Worm (Caenorhabditis elegans) whole organism, L1 larva: ENCODE data around the gene C54D10.13.

Experiments
- C16A3.4 ChIP-seq: fragments of 150-350 bp; optimal IDR thresholded peaks from 2 replicates; lab custom pipeline; 2014; ENCODE audit warnings: missing biosample characterization, missing genetic modification characterization
- C34B4.2 ChIP-seq: sonication (generic microtip); optimal IDR thresholded peaks from 2 replicates; lab custom pipeline; 2017; ENCODE audit warnings: mild to moderate bottlenecking, missing genetic modification characterization, missing compliant biosample characterization
- Y116A8C.19 ChIP-seq: sonication (generic microtip); optimal IDR thresholded peaks from 2 replicates; lab custom pipeline; 2016; ENCODE audit warnings: missing compliant biosample characterization, missing genetic modification characterization, borderline replicate concordance
- aha-1 ChIP-seq: fragments of 150-350 bp; optimal IDR thresholded peaks from 2 replicates; lab custom pipeline; 2014; ENCODE audit warnings: missing biosample characterization, missing genetic modification characterization
- blmp-1 ChIP-seq: fragments of 150-350 bp; optimal IDR thresholded peaks from 2 replicates; lab custom pipeline; 2014; ENCODE audit warnings: missing biosample characterization, missing genetic modification characterization
- ceh-8 ChIP-seq: fragments of 200-800 bp; sonication (Bioruptor generic); optimal IDR thresholded peaks from 2 replicates; lab custom pipeline; 2018; ENCODE audit warnings: mild to moderate bottlenecking, missing genetic modification characterization, moderate library complexity, missing compliant biosample characterization
- ceh-82 ChIP-seq, 3 experiments: fragments of 150-350 bp in 1 of 3; sonication (generic microtip) in 2 of 3; optimal IDR thresholded peaks; 2 replicates each; lab custom pipeline; 2014 to 2017; ENCODE audit warnings: missing biosample characterization in 3 of 3, missing genetic modification characterization in 3 of 3
- ces-1 ChIP-seq: fragments of 150-350 bp; optimal IDR thresholded peaks from 2 replicates; lab custom pipeline; 2014; ENCODE audit warnings: missing biosample characterization, missing genetic modification reagents, missing genetic modification characterization
- dpl-1 ChIP-seq, 3 experiments: fragments of 150-350 bp in 2 of 3; sonication (generic microtip) in 1 of 3; optimal IDR thresholded peaks; 2 replicates each; lab custom pipeline; 2014 to 2017; ENCODE audit warnings: missing biosample characterization in 3 of 3, missing genetic modification characterization in 3 of 3, missing genetic modification reagents in 3 of 3
- dsc-1 ChIP-seq: sonication (generic microtip); optimal IDR thresholded peaks from 2 replicates; lab custom pipeline; 2016; ENCODE audit warnings: mild to moderate bottlenecking, missing genetic modification characterization, missing compliant biosample characterization
- egl-13 ChIP-seq: sonication (generic microtip); optimal IDR thresholded peaks from 2 replicates; lab custom pipeline; 2016; ENCODE audit warnings: missing genotype, missing genetic modification reagents, missing genetic modification characterization, missing compliant biosample characterization
- elt-3 ChIP-seq, 6 experiments: fragments of 150-350 bp in 1 of 6; sonication (generic microtip); optimal IDR thresholded peaks; 2 replicates each; lab custom pipeline; 2017 to 2018; ENCODE audit warnings: missing biosample characterization in 6 of 6, missing genetic modification characterization in 6 of 6, inconsistent platforms in 1 of 6
- ets-5 ChIP-seq: fragments of 200-800 bp; sonication (Bioruptor generic); IDR thresholded peaks from 2 replicates; pipeline ENCODE4 v1.3.6; 2022; ENCODE audit warnings: missing genetic modification characterization, missing compliant biosample characterization
- fos-1 ChIP-seq: fragments of 150-350 bp; optimal IDR thresholded peaks from 2 replicates; lab custom pipeline; 2014; ENCODE audit warnings: missing biosample characterization, missing genetic modification characterization
- grh-1 ChIP-seq: fragments of 200-800 bp; sonication (Bioruptor generic); IDR thresholded peaks from 2 replicates; pipeline ENCODE4 v1.3.6; 2022; ENCODE audit warnings: missing genetic modification reagents, missing genetic modification characterization, missing compliant biosample characterization
- hlh-17 ChIP-seq: fragments of 200-800 bp; sonication (Bioruptor generic); optimal IDR thresholded peaks from 2 replicates; lab custom pipeline; 2018; ENCODE audit warnings: missing genetic modification characterization, mild to moderate bottlenecking, missing compliant biosample characterization, moderate library complexity, borderline replicate concordance
- hpl-2 ChIP-seq: fragments of 150-350 bp; optimal IDR thresholded peaks from 2 replicates; lab custom pipeline; 2014; ENCODE audit warnings: missing biosample characterization, missing genetic modification reagents, missing genetic modification characterization
- isw-1 ChIP-seq: fragments of 200-800 bp; sonication (Bioruptor generic); IDR thresholded peaks from 2 replicates; pipeline ENCODE4 v1.3.6; 2022; ENCODE audit warnings: missing genetic modification characterization, missing compliant biosample characterization
- lin-14 ChIP-seq: fragments of 200-800 bp; sonication (Bioruptor generic); optimal IDR thresholded peaks from 2 replicates; lab custom pipeline; 2018; ENCODE audit warnings: mild to moderate bottlenecking, missing genetic modification characterization, moderate library complexity, missing compliant biosample characterization
- lin-15B ChIP-seq: fragments of 150-350 bp; sonication (generic microtip); optimal IDR thresholded peaks from 3 replicates; lab custom pipeline; 2014; ENCODE audit warnings: missing biosample characterization, missing genetic modification characterization
- lsy-2 ChIP-seq, 2 experiments: fragments of 150-350 bp; optimal IDR thresholded peaks; 2 replicates each; lab custom pipeline; 2014; ENCODE audit warnings: missing biosample characterization in 2 of 2, missing genetic modification characterization in 2 of 2
- mdl-1 ChIP-seq, 2 experiments: fragments of 150-350 bp; optimal IDR thresholded peaks; 2 replicates each; lab custom pipeline; 2014 to 2017; ENCODE audit warnings: missing biosample characterization in 2 of 2, missing genetic modification characterization in 2 of 2, inconsistent platforms in 1 of 2
- nhr-11 ChIP-seq: fragments of 150-350 bp; optimal IDR thresholded peaks from 2 replicates; lab custom pipeline; 2014; ENCODE audit warnings: missing biosample characterization, missing genetic modification characterization
- nhr-12 ChIP-seq: sonication (generic microtip); optimal IDR thresholded peaks from 2 replicates; lab custom pipeline; 2017; ENCODE audit warnings: missing biosample characterization, missing genetic modification characterization
- nhr-237 ChIP-seq: fragments of 150-350 bp; optimal IDR thresholded peaks from 2 replicates; lab custom pipeline; 2014; ENCODE audit warnings: missing biosample characterization, missing genetic modification characterization
- nhr-28 ChIP-seq: fragments of 150-350 bp; optimal IDR thresholded peaks from 2 replicates; lab custom pipeline; 2014; ENCODE audit warnings: missing biosample characterization, missing genetic modification characterization
- nhr-77 ChIP-seq: fragments of 150-350 bp; optimal IDR thresholded peaks from 2 replicates; lab custom pipeline; 2014; ENCODE audit warnings: missing biosample characterization, missing genetic modification characterization
- nhr-84 ChIP-seq: sonication (generic microtip); optimal IDR thresholded peaks from 2 replicates; lab custom pipeline; 2017; ENCODE audit warnings: missing biosample characterization, missing genetic modification characterization
- nhr-85 ChIP-seq: sonication (generic microtip); peaks from one replicate; lab custom pipeline; 2016; ENCODE audit warnings: missing genetic modification characterization, inconsistent platforms, missing compliant biosample characterization
- nhr-90 ChIP-seq: sonication (generic microtip); optimal IDR thresholded peaks from 2 replicates; lab custom pipeline; 2016; ENCODE audit warnings: mild to moderate bottlenecking, missing genetic modification characterization, missing compliant biosample characterization; ENCODE audit not compliant: poor library complexity
- pax-3 ChIP-seq: fragments of 200-800 bp; sonication (Bioruptor generic); optimal IDR thresholded peaks from 2 replicates; lab custom pipeline; 2018; ENCODE audit warnings: mild to moderate bottlenecking, missing genetic modification characterization, moderate library complexity, missing compliant biosample characterization
- skn-1 ChIP-seq: fragments of 150-350 bp; optimal IDR thresholded peaks from 2 replicates; lab custom pipeline; 2014; ENCODE audit warnings: missing biosample characterization, missing genetic modification characterization
- snpc-4 ChIP-seq: fragments of 150-350 bp; optimal IDR thresholded peaks from 2 replicates; lab custom pipeline; 2014; ENCODE audit warnings: missing biosample characterization, missing genetic modification characterization
- sox-4 ChIP-seq: sonication (generic microtip); optimal IDR thresholded peaks from 2 replicates; lab custom pipeline; 2016; ENCODE audit warnings: missing genetic modification characterization, missing compliant biosample characterization
- sptf-1 ChIP-seq: fragments of 150-350 bp; optimal IDR thresholded peaks from 2 replicates; lab custom pipeline; 2014; ENCODE audit warnings: missing biosample characterization, missing genetic modification characterization
- unc-30 ChIP-seq: sonication (generic microtip); optimal IDR thresholded peaks from 2 replicates; lab custom pipeline; 2017; ENCODE audit warnings: missing biosample characterization, missing genetic modification characterization
- vab-15 ChIP-seq: sonication (generic microtip); optimal IDR thresholded peaks from 2 replicates; lab custom pipeline; 2017; ENCODE audit warnings: missing genotype, mild to moderate bottlenecking, missing genetic modification characterization, missing compliant biosample characterization
- xbp-1 ChIP-seq: sonication (generic microtip); optimal IDR thresholded peaks from 2 replicates; lab custom pipeline; 2016; ENCODE audit warnings: missing genetic modification characterization, missing compliant biosample characterization
- ztf-11 ChIP-seq, 2 experiments: sonication (generic microtip); optimal IDR thresholded peaks; 2 replicates each; lab custom pipeline; 2016 to 2017; ENCODE audit warnings: missing genetic modification characterization in 2 of 2, missing biosample characterization in 1 of 2, missing compliant biosample characterization in 1 of 2

C54D10.13 gene

DNA sequence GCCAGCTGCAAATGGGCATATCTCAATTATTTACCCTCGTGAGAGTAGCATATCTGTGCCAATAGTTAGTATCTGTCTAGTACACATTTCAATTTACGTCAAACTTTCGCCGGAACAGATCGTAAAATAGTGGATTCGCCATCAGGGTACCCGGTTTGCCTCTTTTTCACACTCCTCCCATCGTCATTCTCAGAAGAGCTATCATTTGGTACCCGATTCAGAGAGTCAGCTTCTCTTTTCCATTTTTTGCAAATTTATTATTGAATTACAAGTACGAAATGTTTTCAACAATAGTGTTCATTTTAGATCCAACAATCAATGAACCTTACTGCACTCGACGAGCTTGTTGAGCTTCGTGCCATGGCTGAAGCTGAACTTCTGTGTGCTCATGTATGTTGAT lies 3.0 kb downstream of the C54D10.13 start, which contains the start of gene C54D10.5 (continued):
- TF ChIP-seq ces-1 (GFP tag; lab: Kevin White, UChicago) (no peak), unc-30 (tag; lab: Kevin White, UChicago) (no peak)

DNA sequence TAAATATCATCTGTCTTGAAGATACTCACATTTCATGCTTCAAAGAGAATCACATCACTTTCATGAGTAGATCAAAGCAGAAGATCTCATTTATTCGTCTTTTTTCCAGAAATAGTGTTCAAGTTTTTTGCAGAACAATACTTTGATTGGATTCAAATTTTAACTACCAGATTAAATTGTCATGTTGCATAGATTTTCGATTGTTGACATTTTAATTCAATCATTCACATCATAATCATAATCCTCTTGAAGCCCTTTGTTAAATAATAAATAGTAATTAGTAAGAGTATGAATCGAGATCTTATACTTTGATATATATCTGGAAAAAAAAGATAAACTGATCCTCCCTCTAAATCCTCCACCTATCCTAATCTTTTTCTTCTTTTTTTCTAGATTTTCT lies 4.3 kb downstream of the C54D10.13 start:
- peak; percentile 70 for TF ChIP-seq pax-3 (tag; lab: Kevin White, UChicago)
- no peak for TF ChIP-seq xbp-1 (tag; lab: Kevin White, UChicago)
- TF ChIP-seq dsc-1 (tag; lab: Kevin White, UChicago) = peak; percentile 51
- TF ChIP-seq, all 84 proteins: peak for 2

DNA sequence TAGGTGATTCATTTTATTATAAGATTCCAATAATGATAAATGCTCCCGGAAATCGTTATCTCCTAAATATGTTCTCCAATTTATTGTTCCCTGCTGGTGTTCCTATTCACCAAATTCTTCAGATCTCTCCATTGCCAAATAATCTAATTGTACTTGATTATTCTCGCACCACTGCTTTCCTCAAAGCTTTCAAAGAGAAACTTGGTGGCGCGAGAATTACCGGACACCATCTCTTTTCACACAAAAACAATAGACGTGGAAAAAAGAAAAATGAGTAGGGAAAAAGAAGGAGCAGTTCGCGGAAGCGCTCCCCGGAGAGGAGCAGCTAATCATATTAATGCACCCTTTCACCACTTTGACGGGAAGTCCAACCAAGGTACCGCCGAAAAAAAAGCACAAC lies 10.7 kb downstream of the C54D10.13 start:
- TF ChIP-seq nhr-11 (no peak), lin-14 (peak; percentile 48)

DNA sequence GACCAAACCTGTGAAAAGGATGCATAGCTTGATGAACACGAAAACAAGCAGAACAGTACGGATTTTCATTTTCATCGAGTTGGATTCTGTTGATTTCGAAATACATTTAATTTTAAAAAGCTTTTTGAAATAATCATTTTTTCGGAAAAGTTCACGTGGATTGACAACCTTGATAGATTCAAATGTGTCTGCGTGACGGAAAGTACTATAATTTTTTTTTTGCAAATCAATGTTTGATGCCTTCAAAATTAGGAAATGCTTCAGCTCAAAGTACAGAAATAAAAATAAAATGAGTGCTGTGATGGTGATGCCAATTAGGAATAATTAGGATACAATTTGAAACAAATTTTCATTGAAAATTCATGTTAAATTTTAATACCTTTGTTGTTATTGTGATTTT lies 11.2 kb downstream of the C54D10.13 start, which contains the start of gene C54D10.4:
Gene C54D10.4 (minus strand): TSS at position 101 of the 400 bp plus-strand sequence.
- TF ChIP-seq ceh-8 (no peak), fos-1 (tag; lab: Kevin White, UChicago) (no peak), nhr-12 (tag; lab: Kevin White, UChicago) (no peak), hlh-17 (GFP tag; lab: Kevin White, UChicago) (no peak), nhr-28 (tag; lab: Kevin White, UChicago) (no peak), C34B4.2 (tag; lab: Kevin White, UChicago) (no peak), sptf-1 (tag; lab: Kevin White, UChicago) (no peak), lsy-2 (tag; optimal IDR thresholded peaks at IDR 0.05; lab: Kevin White, UChicago) (no peak), blmp-1 (tag; lab: Kevin White, UChicago) (no peak), mdl-1 (tag; optimal IDR thresholded peaks at IDR 0.05; lab: Kevin White, UChicago) (no peak), pax-3 (tag; lab: Kevin White, UChicago) (no peak), snpc-4 (tag; lab: Kevin White, UChicago) (no peak), isw-1 (GFP tag; lab: Robert Waterston, UW) (no peak), ets-5 (GFP tag; lab: Robert Waterston, UW) (no peak), grh-1 (GFP tag; lab: Robert Waterston, UW) (no peak), aha-1 (tag; lab: Kevin White, UChicago) (no peak)

DNA sequence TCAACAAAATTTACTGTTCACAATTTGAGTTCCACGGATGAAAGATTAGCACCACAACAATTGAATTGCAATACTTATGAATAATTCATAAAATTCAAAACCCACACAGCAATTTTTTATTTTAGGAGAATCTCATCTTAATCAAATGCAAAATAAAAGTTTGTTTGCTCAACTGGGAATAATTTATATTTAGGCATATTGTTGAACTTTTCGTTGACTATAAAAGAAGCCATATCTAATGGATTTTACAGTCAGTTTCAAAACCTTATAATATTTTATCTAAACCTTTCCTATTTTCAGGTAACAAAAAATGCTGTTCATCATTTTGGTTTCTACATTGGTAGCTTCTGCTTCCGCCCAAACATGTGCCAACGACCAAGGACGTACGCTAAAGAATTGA lies 13.8 kb downstream of the C54D10.13 start, which contains the start of gene C54D10.3:
Gene C54D10.3 (plus strand): TSS at position 301 of the 400 bp plus-strand sequence.
- no peak for TF ChIP-seq nhr-90
- no peak for TF ChIP-seq ztf-11 (tag; optimal IDR thresholded peaks at IDR 0.05; lab: Kevin White, UChicago)
- TF ChIP-seq nhr-85 (tag; lab: Kevin White, UChicago) = no peak
- TF ChIP-seq ceh-8 = no peak
- no peak for TF ChIP-seq hpl-2 (GFP tag; lab: Kevin White, UChicago)
- TF ChIP-seq egl-13 (tag; lab: Kevin White, UChicago) = no peak
- TF ChIP-seq ceh-82 (tag; optimal IDR thresholded peaks at IDR 0.05; lab: Kevin White, UChicago) = no peak
- TF ChIP-seq nhr-84 (tag; lab: Kevin White, UChicago) = no peak
- TF ChIP-seq skn-1 (tag; lab: Kevin White, UChicago) = no peak
- TF ChIP-seq nhr-237 = no peak
- TF ChIP-seq C16A3.4 (tag; lab: Kevin White, UChicago) = no peak
- no peak for TF ChIP-seq isw-1 (GFP tag; lab: Robert Waterston, UW)
- TF ChIP-seq elt-3 (tag; optimal IDR thresholded peaks at IDR 0.05; lab: Kevin White, UChicago) = no peak
- TF ChIP-seq Y116A8C.19 (tag; lab: Kevin White, UChicago) = no peak
- TF ChIP-seq dpl-1 (GFP tag; optimal IDR thresholded peaks at IDR 0.05; lab: Kevin White, UChicago) = no peak
- no peak for TF ChIP-seq vab-15
- no peak for TF ChIP-seq sox-4 (tag; lab: Kevin White, UChicago)
- no peak for TF ChIP-seq lin-15B (tag; lab: Kevin White, UChicago)
- no peak for TF ChIP-seq nhr-77 (tag; lab: Kevin White, UChicago)
- TF ChIP-seq C34B4.2 (tag; lab: Kevin White, UChicago) = no peak
